Worm (Caenorhabditis elegans) whole organism, L4 larva: ENCODE results near the gene scp-1.

Experiments
- F26F4.8 ChIP-seq: fragments of 200-800 bp; sonication (Bioruptor generic); conservative IDR thresholded peaks from 2 replicates; pipeline ENCODE4 v1.3.6; 2022; ENCODE audit warnings: missing genetic modification characterization, missing compliant biosample characterization
- T20F7.1 ChIP-seq: fragments of 200-800 bp; sonication (Bioruptor generic); optimal IDR thresholded peaks from 2 replicates; lab custom pipeline; 2018; ENCODE audit warnings: mild to moderate bottlenecking, missing genetic modification characterization, missing compliant biosample characterization
- T26A8.4 ChIP-seq: fragments of 200-800 bp; sonication (Bioruptor generic); IDR thresholded peaks from 2 replicates; pipeline ENCODE4 v1.3.6; 2022; ENCODE audit warnings: missing genetic modification characterization, missing compliant biosample characterization
- Y48G9A.11 ChIP-seq: fragments of 200-800 bp; sonication (Bioruptor generic); IDR thresholded peaks from 2 replicates; pipeline ENCODE4 v1.3.6; 2022; ENCODE audit warnings: missing genetic modification reagents, missing genetic modification characterization, missing compliant biosample characterization
- Y75B8A.6 ChIP-seq: fragments of 200-800 bp; sonication (Bioruptor generic); IDR thresholded peaks from 2 replicates; pipeline ENCODE4 v1.3.6; 2022; ENCODE audit warnings: missing genetic modification reagents, missing genetic modification characterization, missing compliant biosample characterization
- aha-1 ChIP-seq: fragments of 150-350 bp; peaks from one replicate; lab custom pipeline; 2014; ENCODE audit warnings: missing biosample characterization, missing genetic modification characterization
- ama-1 ChIP-seq: fragments of 150-350 bp; optimal IDR thresholded peaks from 2 replicates; lab custom pipeline; 2014; ENCODE audit warnings: inconsistent platforms, mixed read lengths
- ceh-82 ChIP-seq: sonication (generic microtip); optimal IDR thresholded peaks from 2 replicates; lab custom pipeline; 2017; ENCODE audit warnings: missing biosample characterization, missing genetic modification characterization
- daf-16 ChIP-seq, 3 experiments: sonication (generic microtip); optimal IDR thresholded peaks; 2 replicates each; lab custom pipeline; 2016 to 2017; ENCODE audit warnings: missing genetic modification characterization in 3 of 3, missing genetic modification reagents in 3 of 3, mild to moderate bottlenecking in 2 of 3, missing compliant biosample characterization in 2 of 3, missing biosample characterization in 1 of 3, moderate library complexity in 1 of 3
- dmd-6 ChIP-seq: fragments of 200-800 bp; sonication (Bioruptor generic); IDR thresholded peaks from 2 replicates; pipeline ENCODE4 v1.3.6; 2022; ENCODE audit warnings: missing genetic modification reagents, missing genetic modification characterization, missing compliant biosample characterization
- dmd-8 ChIP-seq: fragments of 200-800 bp; sonication (Bioruptor generic); IDR thresholded peaks from 2 replicates; pipeline ENCODE4 v1.3.6; 2022; ENCODE audit warnings: missing genetic modification characterization, missing compliant biosample characterization
- dmd-9 ChIP-seq: fragments of 200-800 bp; sonication (Bioruptor generic); IDR thresholded peaks from 2 replicates; pipeline ENCODE4 v1.3.6; 2022; ENCODE audit warnings: missing genetic modification reagents, missing genetic modification characterization, missing compliant biosample characterization
- dpl-1 ChIP-seq: fragments of 150-350 bp; optimal IDR thresholded peaks from 2 replicates; lab custom pipeline; 2014; ENCODE audit warnings: missing biosample characterization, missing genetic modification reagents, missing genetic modification characterization
- duxl-1 ChIP-seq: sonication (generic microtip); optimal IDR thresholded peaks from 2 replicates; lab custom pipeline; 2016; ENCODE audit warnings: mild to moderate bottlenecking, missing genetic modification characterization, moderate library complexity, missing compliant biosample characterization; ENCODE audit not compliant: poor library complexity
- dve-1 ChIP-seq: sonication (generic microtip); optimal IDR thresholded peaks from 2 replicates; lab custom pipeline; 2017; ENCODE audit warnings: antibody characterized with exemption, mild to moderate bottlenecking, missing genetic modification characterization, missing compliant biosample characterization; ENCODE audit not compliant: insufficient read depth
- egl-27 ChIP-seq: sonication (generic microtip); optimal IDR thresholded peaks from 3 replicates; lab custom pipeline; 2017; ENCODE audit warnings: missing biosample characterization, missing genetic modification reagents, missing genetic modification characterization
- fos-1 ChIP-seq: fragments of 150-350 bp; optimal IDR thresholded peaks from 2 replicates; lab custom pipeline; 2014; ENCODE audit warnings: missing biosample characterization, missing genetic modification characterization
- hif-1 ChIP-seq, 2 experiments: sonication (generic microtip); optimal IDR thresholded peaks; 2 replicates each; lab custom pipeline; 2016 to 2017; ENCODE audit warnings: missing compliant biosample characterization in 2 of 2, missing genetic modification characterization in 2 of 2, missing genetic modification reagents in 2 of 2, missing genotype in 2 of 2, mild to moderate bottlenecking in 1 of 2
- hlh-11 ChIP-seq: fragments of 200-800 bp; sonication (Bioruptor generic); optimal IDR thresholded peaks from 2 replicates; lab custom pipeline; 2018; ENCODE audit warnings: mild to moderate bottlenecking, missing genetic modification characterization, missing compliant biosample characterization
- hlh-30 ChIP-seq: sonication (generic microtip); optimal IDR thresholded peaks from 2 replicates; lab custom pipeline; 2017; ENCODE audit warnings: antibody characterized with exemption, mild to moderate bottlenecking, missing genetic modification characterization, missing compliant biosample characterization; ENCODE audit not compliant: insufficient read depth
- jun-1 ChIP-seq: fragments of 150-350 bp; optimal IDR thresholded peaks from 2 replicates; lab custom pipeline; 2014; ENCODE audit warnings: missing biosample characterization, missing genetic modification reagents, missing genetic modification characterization
- lim-7 ChIP-seq: fragments of 200-800 bp; sonication (Bioruptor generic); IDR thresholded peaks from 2 replicates; pipeline ENCODE4 v1.3.6; 2022; ENCODE audit warnings: missing genetic modification characterization, missing compliant biosample characterization
- lin-1 ChIP-seq: fragments of 200-800 bp; sonication (Bioruptor generic); IDR thresholded peaks from 2 replicates; pipeline ENCODE4 v1.3.6; 2022; ENCODE audit warnings: missing genetic modification reagents, missing genetic modification characterization, missing compliant biosample characterization
- lin-38 ChIP-seq: fragments of 200-800 bp; sonication (Bioruptor generic); IDR thresholded peaks from 2 replicates; pipeline ENCODE4 v1.3.6; 2022; ENCODE audit warnings: missing genetic modification reagents, missing genetic modification characterization, missing compliant biosample characterization
- lir-3 ChIP-seq: sonication (generic microtip); optimal IDR thresholded peaks from 2 replicates; lab custom pipeline; 2016; ENCODE audit warnings: mild to moderate bottlenecking, missing genetic modification characterization, missing compliant biosample characterization
- mdl-1 ChIP-seq, 2 experiments: fragments of 150-350 bp in 1 of 2; sonication (generic microtip) in 1 of 2; optimal IDR thresholded peaks; 2 replicates each; lab custom pipeline; 2014 to 2017; ENCODE audit warnings: missing biosample characterization in 2 of 2, missing genetic modification characterization in 2 of 2
- mdt-29 ChIP-seq: fragments of 200-800 bp; sonication (Bioruptor generic); IDR thresholded peaks from 2 replicates; pipeline ENCODE4 v1.3.6; 2022; ENCODE audit warnings: missing genetic modification reagents, missing genetic modification characterization, missing compliant biosample characterization
- mep-1 ChIP-seq: fragments of 150-350 bp; sonication (generic microtip); optimal IDR thresholded peaks from 3 replicates; lab custom pipeline; 2014; ENCODE audit warnings: missing biosample characterization, missing genetic modification characterization
- mes-2 ChIP-seq: sonication (generic microtip); optimal IDR thresholded peaks from 2 replicates; lab custom pipeline; 2016; ENCODE audit warnings: missing genotype, mild to moderate bottlenecking, missing genetic modification characterization, missing compliant biosample characterization; ENCODE audit not compliant: poor library complexity, severe bottlenecking
- mxl-3 ChIP-seq: fragments of 200-800 bp; sonication (Bioruptor generic); optimal IDR thresholded peaks from 2 replicates; lab custom pipeline; 2018; ENCODE audit warnings: mild to moderate bottlenecking, missing genetic modification characterization, missing compliant biosample characterization
- nhr-10 ChIP-seq: fragments of 150-350 bp; optimal IDR thresholded peaks from 2 replicates; lab custom pipeline; 2014; ENCODE audit warnings: missing biosample characterization, missing genetic modification characterization
- nhr-102 ChIP-seq: sonication (generic microtip); optimal IDR thresholded peaks from 2 replicates; lab custom pipeline; 2016; ENCODE audit warnings: mild to moderate bottlenecking, missing genetic modification characterization, moderate library complexity, missing compliant biosample characterization
- nhr-11 ChIP-seq: fragments of 150-350 bp; optimal IDR thresholded peaks from 2 replicates; lab custom pipeline; 2014; ENCODE audit warnings: missing biosample characterization, missing genetic modification characterization
- nhr-25 ChIP-seq: sonication (generic microtip); optimal IDR thresholded peaks from 2 replicates; lab custom pipeline; 2017; ENCODE audit warnings: missing genetic modification characterization, mild to moderate bottlenecking, missing compliant biosample characterization, antibody characterized with exemption, moderate library complexity, borderline replicate concordance; ENCODE audit not compliant: insufficient read depth
- nhr-28 ChIP-seq: fragments of 150-350 bp; optimal IDR thresholded peaks from 2 replicates; lab custom pipeline; 2014; ENCODE audit warnings: missing biosample characterization, missing genetic modification characterization
- nhr-48 ChIP-seq: sonication (generic microtip); optimal IDR thresholded peaks from 2 replicates; lab custom pipeline; 2016; ENCODE audit warnings: mild to moderate bottlenecking, missing genetic modification characterization, missing compliant biosample characterization
- nhr-77 ChIP-seq: fragments of 150-350 bp; optimal IDR thresholded peaks from 2 replicates; lab custom pipeline; 2014; ENCODE audit warnings: missing biosample characterization, missing genetic modification characterization
- pha-4 ChIP-seq, 2 experiments: fragments of 150-350 bp in 1 of 2; fragments of 200-800 bp in 1 of 2; sonication (Bioruptor generic) in 1 of 2; IDR thresholded peaks in 1 of 2; optimal IDR thresholded peaks in 1 of 2; 2 replicates each; pipeline versions ENCODE4 v1.3.6 to Lab custom; 2014 to 2022; ENCODE audit warnings: missing genetic modification characterization in 2 of 2, missing genetic modification reagents in 2 of 2, missing biosample characterization in 1 of 2, missing compliant biosample characterization in 1 of 2
- rbr-2 ChIP-seq: sonication (generic microtip); optimal IDR thresholded peaks from 2 replicates; lab custom pipeline; 2016; ENCODE audit warnings: missing genotype, missing genetic modification characterization, missing compliant biosample characterization
- skn-1 ChIP-seq: fragments of 150-350 bp; optimal IDR thresholded peaks from 2 replicates; lab custom pipeline; 2014; ENCODE audit warnings: missing biosample characterization, missing genetic modification characterization
- snpc-1.2 ChIP-seq: fragments of 200-800 bp; sonication (Bioruptor generic); IDR thresholded peaks from 2 replicates; pipeline ENCODE4 v1.3.6; 2022; ENCODE audit warnings: missing genetic modification reagents, missing genetic modification characterization, missing compliant biosample characterization
- tra-1 ChIP-seq: fragments of 200-800 bp; sonication (Bioruptor generic); IDR thresholded peaks from 2 replicates; pipeline ENCODE4 v1.3.6; 2022; ENCODE audit warnings: missing genetic modification reagents, missing genetic modification characterization, missing compliant biosample characterization
- zfp-3 ChIP-seq: fragments of 200-800 bp; sonication (Bioruptor generic); conservative IDR thresholded peaks from 2 replicates; pipeline ENCODE4 v1.3.6; 2022; ENCODE audit warnings: missing genetic modification reagents, missing genetic modification characterization, missing compliant biosample characterization

Gene scp-1

DNA sequence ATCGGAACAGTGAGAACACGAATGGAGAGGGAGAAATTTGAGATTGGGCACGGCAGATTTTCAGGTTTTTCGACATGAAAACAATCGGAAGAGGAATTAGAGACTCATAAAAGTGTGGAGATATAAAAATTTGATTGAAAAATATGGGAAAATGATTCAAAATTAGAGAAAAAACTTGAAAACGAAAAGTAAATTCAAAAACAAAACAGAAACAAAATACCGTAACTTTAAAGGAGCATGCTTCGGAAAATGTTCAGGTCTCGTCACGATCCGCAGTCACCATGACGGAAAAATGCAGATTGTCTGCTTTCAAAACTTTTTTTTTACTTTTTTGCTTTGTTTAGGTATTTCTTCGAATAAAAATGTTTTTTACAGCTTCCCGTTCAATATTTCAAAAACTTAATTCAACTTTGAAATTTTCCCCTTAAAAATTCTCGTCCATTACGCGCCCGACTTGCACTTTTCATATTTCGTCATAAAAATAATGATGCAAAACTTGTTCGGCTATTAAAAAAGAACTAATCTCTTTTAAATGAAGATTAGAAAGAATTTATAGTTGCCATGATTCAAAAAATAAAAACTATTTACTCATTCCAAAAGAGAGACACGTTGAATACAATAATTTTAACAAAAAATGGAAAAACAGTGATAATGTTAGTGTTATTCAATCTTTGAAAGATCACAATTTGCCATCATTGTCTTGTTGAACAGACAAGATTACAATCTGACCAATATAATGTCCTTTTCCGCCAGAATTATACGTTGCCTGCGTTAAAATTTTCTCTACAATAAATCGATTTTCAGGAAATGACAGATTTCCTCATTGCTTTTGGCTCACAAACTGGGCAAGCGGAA lies 48.4 kb upstream of the scp-1 start, which contains the start of gene mtrr-1 (continued):
- TF ChIP-seq snpc-1.2 (GFP tag; lab: Robert Waterston, UW) (no peak), mxl-3 (GFP tag; lab: Kevin White, UChicago) (no peak), jun-1 (tag; lab: Kevin White, UChicago) (no peak), lim-7 (GFP tag; lab: Robert Waterston, UW) (no peak), dpl-1 (GFP tag; lab: Kevin White, UChicago) (no peak), nhr-25 (tag; lab: Kevin White, UChicago) (no peak), T26A8.4 (GFP tag; lab: Robert Waterston, UW) (peak; percentile 71; the same call in 1 of the 2 replicates)
- TF ChIP-seq, all 104 proteins: peak for 13

DNA sequence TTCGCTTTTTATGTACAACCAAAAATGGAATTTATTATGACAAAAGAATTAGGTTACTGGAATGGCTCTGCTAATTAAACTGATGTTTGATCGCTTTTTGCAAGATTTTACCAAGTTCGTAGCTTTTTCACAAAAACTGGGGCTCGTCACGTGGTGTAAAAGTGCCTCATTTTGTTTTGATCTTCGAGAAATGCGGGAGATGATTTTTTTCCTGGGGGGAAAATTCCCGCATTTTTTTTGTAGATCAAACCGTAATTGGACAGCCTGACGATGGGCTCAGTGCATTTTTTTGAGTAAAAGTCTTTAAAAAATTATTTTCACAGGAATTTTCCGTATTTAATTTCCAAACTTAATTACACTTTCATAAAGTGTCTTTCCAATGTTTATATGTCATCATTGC lies 44.7 kb upstream of the scp-1 start:
- TF ChIP-seq hif-1 (tag; optimal IDR thresholded peaks at IDR 0.05; lab: Kevin White, UChicago) = peak in 1 of 2 experiments; percentile 10
- TF ChIP-seq mdl-1 (tag; optimal IDR thresholded peaks at IDR 0.05; lab: Kevin White, UChicago) = no peak
- TF ChIP-seq aha-1 (tag; lab: Kevin White, UChicago) = peak; percentile 45
- TF ChIP-seq, all 104 proteins: peak for 2

DNA sequence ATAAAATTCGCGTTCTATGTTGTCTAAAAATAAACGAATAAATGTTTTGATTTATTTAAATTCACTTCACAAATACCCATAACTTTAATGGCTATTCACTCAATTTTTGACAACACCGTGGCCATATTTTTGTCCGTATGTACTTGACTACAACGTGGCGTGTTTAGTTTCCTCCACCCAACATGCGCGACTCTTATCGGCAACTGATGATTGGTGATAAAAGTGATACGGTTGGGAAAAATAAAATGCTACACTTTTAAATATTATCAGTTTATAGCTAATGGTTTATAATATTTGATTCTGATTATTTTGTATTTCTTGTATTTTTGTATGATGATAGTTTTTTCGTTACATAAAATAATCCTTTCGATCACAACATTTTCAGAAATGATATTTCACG lies 42.2 kb upstream of the scp-1 start, which contains the start of gene acs-7:
Gene acs-7 (plus strand): TSS at position 386 of the 400 bp plus-strand sequence.
- no peak for TF ChIP-seq duxl-1 (tag; lab: Kevin White, UChicago)
- no peak for TF ChIP-seq fos-1 (tag; lab: Kevin White, UChicago)
- no peak for TF ChIP-seq ama-1
- TF ChIP-seq nhr-11 (tag; lab: Kevin White, UChicago) = no peak
- peak; percentile 89 for TF ChIP-seq nhr-77 (tag; lab: Kevin White, UChicago)
- TF ChIP-seq nhr-48 = peak; percentile 31
- no peak for TF ChIP-seq pha-4 (GFP tag; IDR thresholded peaks at IDR 0.05; lab: Robert Waterston, UW)
- no peak for TF ChIP-seq pha-4 (tag; optimal IDR thresholded peaks at IDR 0.05; lab: Kevin White, UChicago)
- TF ChIP-seq snpc-1.2 (GFP tag; lab: Robert Waterston, UW) = no peak
- no peak for TF ChIP-seq mdt-29
- no peak for TF ChIP-seq F26F4.8
- no peak for TF ChIP-seq lin-38 (GFP tag; lab: Robert Waterston, UW)
- TF ChIP-seq lim-7 (GFP tag; lab: Robert Waterston, UW) = no peak
- TF ChIP-seq Y48G9A.11 = no peak
- TF ChIP-seq ceh-82 = no peak
- TF ChIP-seq tra-1 (GFP tag; lab: Robert Waterston, UW) = 0 out of 2 replicates have a peak, but pooled peaks have one; percentile 15
- TF ChIP-seq mdl-1 (tag; optimal IDR thresholded peaks at IDR 0.05; lab: Kevin White, UChicago) = peak in 1 of 2 experiments; percentile 74
- peak; percentile 95 for TF ChIP-seq dve-1 (tag; lab: Kevin White, UChicago)
- TF ChIP-seq rbr-2 = no peak
- no peak for TF ChIP-seq skn-1
- no peak for TF ChIP-seq mes-2 (tag; lab: Kevin White, UChicago)
- no peak for TF ChIP-seq lir-3 (tag; lab: Kevin White, UChicago)
- no peak for TF ChIP-seq Y75B8A.6
- TF ChIP-seq nhr-10 = peak; percentile 2
- peak; percentile 96 for TF ChIP-seq nhr-28 (tag; lab: Kevin White, UChicago)
- peak; percentile 88 for TF ChIP-seq hlh-11
- peak; percentile 60 for TF ChIP-seq mep-1 (tag; lab: Kevin White, UChicago)
- peak; percentile 32 for TF ChIP-seq nhr-102 (tag; lab: Kevin White, UChicago)
- TF ChIP-seq daf-16 (GFP tag; optimal IDR thresholded peaks at IDR 0.05; lab: Kevin White, UChicago) = no peak
- peak; percentile 95 for TF ChIP-seq daf-16 (tag; optimal IDR thresholded peaks at IDR 0.05; lab: Kevin White, UChicago)
- peak; percentile 21 for TF ChIP-seq T20F7.1 (GFP tag; lab: Kevin White, UChicago)
- peak; percentile 51 for TF ChIP-seq hlh-30 (tag; lab: Kevin White, UChicago)
- TF ChIP-seq dmd-9 (GFP tag; lab: Robert Waterston, UW) = no peak
- no peak for TF ChIP-seq zfp-3 (GFP tag; lab: Robert Waterston, UW)
- TF ChIP-seq egl-27 (tag; lab: Kevin White, UChicago) = no peak
- no peak for TF ChIP-seq hif-1 (tag; optimal IDR thresholded peaks at IDR 0.05; lab: Kevin White, UChicago)
- TF ChIP-seq mxl-3 (GFP tag; lab: Kevin White, UChicago) = peak; percentile 59
- no peak for TF ChIP-seq dmd-8
- TF ChIP-seq lin-1 = no peak
- TF ChIP-seq dmd-6 (GFP tag; lab: Robert Waterston, UW) = peak; percentile 87
